Fruit fly (Drosophila melanogaster): Measurements from ENCODE around the gene Cip4.

- TF ChIP-seq CG8478 (optimal IDR thresholded peaks at IDR 0.05) (no peak), pan (optimal IDR thresholded peaks at IDR 0.05) (no peak), psq (optimal IDR thresholded peaks at IDR 0.05) (no peak), usp (GFP tag; optimal IDR thresholded peaks at IDR 0.05) (no peak), EcR (GFP tag; optimal IDR thresholded peaks at IDR 0.05) (no peak), Dll (optimal IDR thresholded peaks at IDR 0.05) (no peak)
Observed at dm6 chr3L:4382581-4382980, 18.7 kb upstream of the Cip4 start.
